Fruit fly (Drosophila melanogaster): ENCODE results near the gene mAChR-B.
A peak's percentile ranks its signal among the peaks of the same experiment; 100 is the strongest.
"Not testable (repeated sequence)": the region's sequence is repeated elsewhere in the genome, so short reads cannot be mapped to it uniquely, and the experiment has no call there.

The mAChR-B gene

DNA sequence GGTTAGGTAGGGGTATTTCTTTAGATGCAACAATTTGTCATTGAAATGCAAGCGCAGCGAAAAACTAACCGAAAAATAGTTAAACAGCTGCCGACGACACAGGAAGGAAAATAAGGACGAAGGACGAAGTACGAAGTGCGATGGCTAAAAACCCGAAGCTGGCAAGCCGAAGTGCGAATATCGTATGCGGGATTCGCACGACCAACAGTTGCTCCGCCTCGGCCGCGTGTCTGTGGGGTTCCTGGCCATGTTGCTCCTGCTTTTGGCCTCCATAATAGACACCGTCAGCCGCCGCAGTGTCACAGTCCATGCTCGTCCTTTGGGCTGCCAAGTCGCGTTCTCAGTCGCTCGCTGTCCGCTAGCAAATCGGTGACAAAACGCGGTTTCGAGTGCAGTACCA, at the start of gene mAChR-B:
Gene mAChR-B (plus strand): TSS at position 301 of the 400 bp plus-strand sequence.
- no peak for TF ChIP-seq noc (tag; optimal IDR thresholded peaks at IDR 0.05)

- TF ChIP-seq noc (tag; optimal IDR thresholded peaks at IDR 0.05): no peak
These were observed 45.7 kb upstream of the mAChR-B start, which contains the start of the genes CG10435 and Pbp95 for dm6 chr3R:8013121-8014009. Gene CG10435, minus strand, starts transcription at chr3R:8013201. Gene Pbp95, plus strand, starts transcription at chr3R:8013791.

DNA sequence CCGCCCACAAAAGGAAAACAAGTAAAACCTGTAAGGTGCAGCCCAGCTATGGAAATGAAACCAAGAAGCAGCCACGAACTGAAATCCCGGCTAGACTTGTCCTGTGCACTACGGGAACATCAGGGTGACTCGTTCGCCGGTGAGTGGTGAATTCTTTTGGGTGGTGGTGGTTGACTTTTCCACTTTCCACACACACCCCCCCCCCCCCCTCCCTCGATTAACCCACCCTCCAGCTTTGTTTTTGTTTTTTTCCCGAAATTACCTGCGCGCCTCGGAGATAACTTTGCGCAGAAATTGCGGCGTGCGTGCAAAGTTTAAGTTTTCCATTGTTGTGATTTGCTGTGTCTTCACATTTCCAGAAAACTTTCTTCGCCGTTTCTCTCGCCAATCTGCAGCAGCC, 32.6 kb upstream of the mAChR-B start:
- TF ChIP-seq noc (tag; optimal IDR thresholded peaks at IDR 0.05): no peak

DNA sequence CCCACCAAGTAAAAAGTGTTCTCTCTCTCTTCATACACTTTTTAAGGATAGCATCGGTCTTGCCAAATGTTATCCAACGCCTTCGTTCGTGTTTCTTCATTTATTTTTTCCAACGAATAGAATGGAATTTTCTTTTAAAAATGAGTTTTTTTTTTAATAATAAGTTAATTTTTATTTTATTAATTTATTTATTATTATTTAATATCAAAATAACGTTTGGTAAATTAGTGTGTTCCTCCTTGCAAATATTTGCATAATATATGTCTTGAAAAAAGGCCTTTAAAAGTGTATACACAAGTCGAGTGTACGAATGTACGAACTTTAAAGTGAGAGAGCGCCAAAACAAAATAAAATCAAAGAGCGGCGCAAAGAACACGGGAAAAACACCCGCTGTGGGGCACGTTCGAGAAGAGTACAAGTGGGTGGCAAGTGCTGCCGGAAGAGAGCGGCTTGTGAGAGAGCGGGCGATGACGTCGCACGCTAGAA, 31.8 kb upstream of the mAChR-B start:
- TF ChIP-seq noc (tag; optimal IDR thresholded peaks at IDR 0.05): peak; percentile 69

dm6 chr3R:8029496-8030013, 29.5 kb upstream of the mAChR-B start, which contains the start of gene ImpE3:
Gene ImpE3, minus strand, starts transcription at chr3R:8029546.
- TF ChIP-seq noc (tag; optimal IDR thresholded peaks at IDR 0.05): peak; percentile 23

- peak; percentile 68 for TF ChIP-seq noc (tag; optimal IDR thresholded peaks at IDR 0.05)
These were observed 28.8 kb upstream of the mAChR-B start, which contains the start of the genes CG10903 and CG2747 for dm6 chr3R:8030151-8030899. Gene CG10903, plus strand, starts transcription at chr3R:8030411. Gene CG2747, minus strand, starts transcription at chr3R:8030790.

DNA sequence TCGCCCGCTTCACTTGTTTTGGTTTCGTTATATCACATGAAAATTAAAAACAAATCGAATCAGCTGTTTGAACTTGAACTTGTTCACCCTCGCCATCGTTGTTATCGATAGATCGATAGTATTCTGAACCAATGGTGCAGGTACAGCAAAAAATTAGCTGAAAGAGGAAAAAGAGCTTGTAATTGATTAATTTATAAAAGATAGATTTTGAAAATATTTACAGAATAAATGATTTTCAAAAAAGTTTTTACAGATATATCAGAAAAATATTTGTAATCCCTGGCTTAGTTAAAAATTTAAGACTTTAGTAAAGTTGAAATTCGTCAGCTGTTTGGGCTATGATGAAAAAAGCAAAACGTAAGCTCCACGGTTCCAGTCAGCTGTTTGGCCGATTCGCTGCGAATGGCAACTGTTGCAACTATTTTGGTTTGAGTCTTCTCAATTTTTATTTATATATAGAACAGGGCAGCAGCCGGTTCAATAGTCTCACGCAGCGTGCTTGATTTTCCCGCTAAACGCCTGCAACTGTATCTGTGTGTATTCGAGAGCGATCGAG, 26.1 kb upstream of the mAChR-B start, which contains the start of the genes CG11035 and unc-45:
Gene CG11035 (minus strand): TSS at position 87 of the 556 bp plus-strand sequence.
Gene unc-45 (plus strand): TSS at position 379 of the 556 bp plus-strand sequence.
- no peak for TF ChIP-seq noc (tag; optimal IDR thresholded peaks at IDR 0.05)

DNA sequence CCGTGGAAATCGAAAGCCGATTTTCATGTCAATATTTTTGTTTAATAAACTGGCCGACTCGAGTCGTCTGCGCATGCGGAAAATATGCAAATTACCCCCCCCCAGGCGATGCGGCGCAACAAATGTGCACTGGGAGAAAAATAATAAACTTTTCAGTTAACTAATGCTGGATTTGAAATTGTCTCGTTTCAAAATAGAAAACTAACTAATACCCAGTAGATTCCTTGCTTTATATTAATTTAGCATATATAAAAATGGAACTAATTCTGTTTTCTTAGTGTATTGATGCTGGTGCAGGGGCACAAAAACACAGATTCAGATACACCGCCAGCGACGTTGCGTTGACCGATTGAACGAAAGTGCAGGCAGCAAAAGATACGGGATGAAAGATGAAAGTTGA, 21.2 kb upstream of the mAChR-B start:
- TF ChIP-seq noc (tag; optimal IDR thresholded peaks at IDR 0.05): no peak

DNA sequence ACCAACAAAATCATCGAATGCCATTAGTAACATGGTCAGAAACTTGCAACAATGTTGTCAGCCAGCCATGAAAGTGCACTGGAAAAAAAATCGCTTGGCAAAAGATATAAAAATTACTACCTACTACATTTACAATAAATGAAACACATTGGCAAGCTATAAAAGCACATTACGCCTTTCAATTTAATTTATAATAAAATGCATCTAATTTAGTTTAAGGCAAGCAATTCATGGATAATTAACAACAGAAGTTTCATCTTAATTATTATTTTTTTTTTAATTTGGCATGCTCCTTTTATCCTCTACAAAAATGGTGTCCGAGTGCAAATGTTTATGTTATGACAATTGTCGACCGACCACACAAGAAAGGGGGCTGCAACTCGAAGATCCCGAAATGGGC, 20.2 kb upstream of the mAChR-B start:
- TF ChIP-seq noc (tag; optimal IDR thresholded peaks at IDR 0.05): no peak

DNA sequence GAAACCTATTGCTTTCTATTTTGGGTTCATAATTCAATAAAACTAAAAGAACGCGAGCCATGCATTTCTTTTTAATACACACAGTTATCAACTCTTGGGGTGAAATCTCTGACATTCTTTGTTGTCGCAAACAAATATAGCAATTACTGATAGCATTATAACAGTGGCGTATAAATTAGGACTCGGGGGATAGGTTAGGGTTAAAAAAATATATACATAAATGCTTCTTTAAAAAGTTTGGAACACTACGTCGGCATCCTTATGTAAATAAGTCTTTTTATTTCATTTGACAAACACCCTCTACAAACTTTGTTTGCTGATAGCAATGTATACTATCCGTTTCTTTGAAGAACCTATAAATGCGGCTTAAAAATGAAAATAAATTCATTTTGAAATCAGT, 18.2 kb upstream of the mAChR-B start, which contains the start of gene CG43060:
Gene CG43060 (plus strand): TSS at position 382 of the 400 bp plus-strand sequence.
- no peak for TF ChIP-seq noc (tag; optimal IDR thresholded peaks at IDR 0.05)

DNA sequence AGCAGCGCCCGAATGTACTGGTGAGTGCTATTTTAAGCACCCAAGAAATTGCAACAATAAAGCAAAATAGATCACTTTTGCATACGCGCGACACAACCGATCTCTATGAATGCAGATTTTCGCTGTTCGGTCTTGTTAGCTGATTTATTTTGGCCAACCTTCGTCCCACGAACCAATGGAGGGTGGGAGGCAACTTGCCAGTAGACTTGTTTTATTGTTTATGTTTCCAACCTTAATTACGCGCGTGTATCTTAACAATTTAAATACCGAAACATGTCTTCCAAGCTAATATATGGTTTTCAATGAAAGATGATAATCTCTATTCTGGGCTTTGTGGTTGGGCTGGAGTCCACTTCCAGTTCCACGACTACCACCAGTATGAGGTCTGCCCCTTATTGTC, 10.2 kb upstream of the mAChR-B start, which contains the start of gene CG43618:
Gene CG43618 (plus strand): TSS at position 301 of the 400 bp plus-strand sequence.
- TF ChIP-seq noc (tag; optimal IDR thresholded peaks at IDR 0.05): not testable (repeated sequence)

DNA sequence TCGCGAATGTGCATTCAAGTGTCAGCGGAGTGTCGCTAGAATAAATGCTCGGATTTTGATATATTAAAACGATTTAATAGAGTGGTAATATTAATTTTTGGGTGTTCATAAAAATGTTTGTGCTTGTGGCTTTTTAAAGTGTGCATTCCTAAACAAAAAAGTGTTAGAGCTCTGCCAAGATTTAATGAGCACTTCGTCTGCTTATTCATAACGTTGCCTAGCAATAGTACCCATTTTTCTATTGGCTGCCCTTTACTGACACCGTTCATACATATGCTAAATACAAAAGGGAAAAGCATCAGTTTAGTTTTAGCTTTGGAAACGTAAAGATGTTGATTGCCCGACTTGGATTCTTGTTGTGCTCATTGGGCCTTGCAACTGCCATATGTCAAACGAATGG, 9.7 kb upstream of the mAChR-B start, which contains the start of gene CG43061:
Gene CG43061 (plus strand): TSS at position 301 of the 400 bp plus-strand sequence.
- not testable (repeated sequence) for TF ChIP-seq noc (tag; optimal IDR thresholded peaks at IDR 0.05)

DNA sequence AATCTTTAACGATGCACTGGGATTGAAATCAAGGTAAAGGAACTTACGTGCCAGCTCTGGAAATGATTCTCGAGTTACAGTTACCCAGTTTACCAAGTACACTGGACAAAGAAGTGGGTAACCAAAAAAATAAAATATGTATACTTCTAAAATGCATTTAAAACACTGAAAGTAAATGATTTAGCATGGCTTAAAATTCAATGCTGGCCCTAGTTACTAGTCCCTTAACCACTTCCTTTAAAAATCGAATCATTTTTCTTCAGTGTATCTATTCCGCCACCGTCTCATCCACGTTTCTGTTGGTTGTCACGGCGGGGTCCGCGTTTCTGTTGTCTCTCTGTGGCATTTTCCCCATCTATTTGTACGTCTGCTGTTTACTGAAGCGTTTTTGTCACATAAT, 13.6 kb downstream of the mAChR-B start:
- TF ChIP-seq noc (tag; optimal IDR thresholded peaks at IDR 0.05): no peak

DNA sequence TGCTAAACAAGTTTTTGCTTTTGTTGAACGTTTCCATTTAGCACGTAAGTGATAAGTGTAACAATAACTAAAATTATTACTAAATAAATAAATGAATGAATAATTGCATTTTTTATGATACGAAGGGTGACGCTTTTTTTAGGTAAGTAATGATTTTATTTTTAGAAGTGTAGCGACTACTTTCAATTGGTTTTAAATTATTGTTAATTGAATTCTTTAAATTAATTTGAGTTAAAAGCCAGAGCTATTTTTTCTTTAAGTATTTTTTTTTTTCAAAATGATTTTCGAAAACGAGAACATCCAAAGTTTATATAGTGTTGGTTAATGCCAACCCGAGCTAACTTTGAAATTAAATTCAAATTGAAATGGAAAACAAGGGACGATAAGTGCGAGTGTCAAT, 27.9 kb downstream of the mAChR-B start, which contains the start of gene CG7910:
Gene CG7910 (plus strand): TSS at position 301 of the 400 bp plus-strand sequence.
- TF ChIP-seq noc (tag; optimal IDR thresholded peaks at IDR 0.05): no peak

dm6 chr3R:8093824-8094223, 34.7 kb downstream of the mAChR-B start, which contains the start of gene CG7900:
Gene CG7900, plus strand, starts transcription at chr3R:8094124.
- not testable (repeated sequence) for TF ChIP-seq noc (tag; optimal IDR thresholded peaks at IDR 0.05)
